Worm (Caenorhabditis elegans): ENCODE measurements around the gene F22F4.9.

F22F4.9 gene

ce11 chrX:5995613-5996206 is 3.6 kb downstream of the F22F4.9 start, which contains the start of gene inx-3 (continued):
- TF ChIP-seq ceh-48 (tag; optimal IDR thresholded peaks at IDR 0.05) (no peak), ceh-34 (tag; optimal IDR thresholded peaks at IDR 0.05) (peak; percentile 56), mec-3 (tag; optimal IDR thresholded peaks at IDR 0.05; ENCODE audit: borderline replicate concordance) (no peak), ceh-6 (GFP tag; optimal IDR thresholded peaks at IDR 0.05) (no peak), ceh-18 (tag; optimal IDR thresholded peaks at IDR 0.05) (no peak), ref-2 (tag; optimal IDR thresholded peaks at IDR 0.05) (peak; percentile 38), fkh-6 (tag; optimal IDR thresholded peaks at IDR 0.05) (no peak), rnt-1 (tag; optimal IDR thresholded peaks at IDR 0.05) (no peak), ceh-24 (tag; optimal IDR thresholded peaks at IDR 0.05) (no peak), fax-1 (tag; optimal IDR thresholded peaks at IDR 0.05) (no peak), C08G9.2 (tag; optimal IDR thresholded peaks at IDR 0.05) (peak; percentile 24), dve-1 (tag; optimal IDR thresholded peaks at IDR 0.05) (no peak), odd-2 (tag; optimal IDR thresholded peaks at IDR 0.05) (no peak), nhr-232 (tag; optimal IDR thresholded peaks at IDR 0.05) (peak; percentile 24), tbx-2 (tag; optimal IDR thresholded peaks at IDR 0.05) (peak; percentile 63), gmeb-2 (tag; optimal IDR thresholded peaks at IDR 0.05) (no peak), ets-4 (tag; optimal IDR thresholded peaks at IDR 0.05) (no peak), elt-2 (tag; optimal IDR thresholded peaks at IDR 0.05) (no peak), hlh-13 (GFP tag; optimal IDR thresholded peaks at IDR 0.05) (no peak), elt-4 (tag; optimal IDR thresholded peaks at IDR 0.05) (no peak), hlh-6 (tag; optimal IDR thresholded peaks at IDR 0.05) (peak; percentile 32), ceh-45 (GFP tag; IDR thresholded peaks at IDR 0.05) (no peak), K02D7.2 (tag; optimal IDR thresholded peaks at IDR 0.05) (no peak), ceh-9 (tag; optimal IDR thresholded peaks at IDR 0.05) (no peak)

DNA sequence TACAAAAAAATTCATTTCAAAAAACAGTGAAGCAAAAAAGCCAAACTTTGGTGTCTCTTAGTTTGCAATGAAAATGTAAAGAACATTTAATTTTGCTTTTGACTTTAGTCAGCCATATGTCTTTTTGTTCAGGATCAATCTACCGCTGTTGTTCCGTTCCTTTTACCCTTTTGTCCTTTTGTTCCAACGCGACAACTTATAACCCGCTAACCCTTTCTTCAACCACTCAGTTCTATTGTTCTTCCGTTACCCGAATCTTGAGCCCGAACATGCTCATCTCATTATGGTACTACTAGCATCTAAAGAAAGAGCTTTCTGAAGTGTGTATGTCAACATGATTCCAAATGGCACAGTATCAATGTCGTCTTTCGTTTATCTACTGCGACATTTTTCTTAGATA is 5.3 kb downstream of the F22F4.9 start:
- TF ChIP-seq nhr-232 (tag; optimal IDR thresholded peaks at IDR 0.05) = no peak
- no peak for TF ChIP-seq hlh-13 (GFP tag; optimal IDR thresholded peaks at IDR 0.05)
- peak; percentile 66 for TF ChIP-seq sox-2 (GFP tag; IDR thresholded peaks at IDR 0.05)

DNA sequence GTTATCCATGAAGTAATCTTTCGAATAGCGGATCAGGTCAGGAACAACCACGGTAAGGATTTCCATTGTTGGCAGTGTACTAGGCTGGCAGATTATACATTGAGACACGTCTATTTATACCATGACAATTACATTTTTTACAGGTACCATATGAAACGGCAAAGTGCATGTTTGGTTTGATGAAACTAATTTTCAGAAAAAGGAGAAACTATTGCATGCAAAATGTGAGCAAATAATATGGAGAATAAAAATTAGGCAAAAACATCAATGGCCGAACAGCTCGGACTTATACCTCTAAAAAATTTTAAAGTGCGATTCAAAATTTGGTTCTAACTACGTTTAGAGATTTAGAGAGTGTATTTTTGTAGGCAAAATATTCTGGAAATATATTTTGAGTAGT is 6.5 kb downstream of the F22F4.9 start, which contains the start of gene F22F4.5:
Gene F22F4.5, minus strand, starts transcription at position 101 of the 400 bp plus-strand sequence.
- TF ChIP-seq F13H6.1 (tag; optimal IDR thresholded peaks at IDR 0.05) (no peak), elt-2 (tag; optimal IDR thresholded peaks at IDR 0.05) (no peak), ceh-6 (GFP tag; optimal IDR thresholded peaks at IDR 0.05) (no peak), hlh-13 (GFP tag; optimal IDR thresholded peaks at IDR 0.05) (no peak), pqm-1 (tag; optimal IDR thresholded peaks at IDR 0.05) (no peak), ceh-22 (tag; optimal IDR thresholded peaks at IDR 0.05) (no peak), fkh-6 (tag; optimal IDR thresholded peaks at IDR 0.05) (no peak), odd-2 (tag; optimal IDR thresholded peaks at IDR 0.05) (no peak), fax-1 (tag; optimal IDR thresholded peaks at IDR 0.05) (no peak)

ce11 chrX:5987910-5988309 is 11.4 kb downstream of the F22F4.9 start:
- TF ChIP-seq K02D7.2 (tag; optimal IDR thresholded peaks at IDR 0.05) = no peak
- TF ChIP-seq zip-5 (tag; optimal IDR thresholded peaks at IDR 0.05) = no peak
- TF ChIP-seq pag-3 (tag; optimal IDR thresholded peaks at IDR 0.05; ENCODE audit: borderline replicate concordance) = no peak
- no peak for TF ChIP-seq pha-4 (tag; optimal IDR thresholded peaks at IDR 0.05)

ce11 chrX:5985720-5986119 is 13.6 kb downstream of the F22F4.9 start:
- TF ChIP-seq elt-2 (tag; optimal IDR thresholded peaks at IDR 0.05) (peak; percentile 72), sdc-2 (tag; optimal IDR thresholded peaks at IDR 0.05) (no peak)

ce11 chrX:5984581-5985039 is 14.7 kb downstream of the F22F4.9 start, which contains the start of gene klp-13:
klp-13 (plus strand) TSS chrX:5984989.
- TF ChIP-seq pros-1 (tag; optimal IDR thresholded peaks at IDR 0.05) = peak; percentile 74
- TF ChIP-seq tbx-7 (tag; optimal IDR thresholded peaks at IDR 0.05) = no peak
- peak; percentile 13 for TF ChIP-seq dve-1 (tag; optimal IDR thresholded peaks at IDR 0.05)
- TF ChIP-seq ceh-19 (GFP tag; optimal IDR thresholded peaks at IDR 0.05) = peak; percentile 68
- no peak for TF ChIP-seq lin-11 (tag; optimal IDR thresholded peaks at IDR 0.05)
- no peak for TF ChIP-seq ceh-45 (GFP tag; IDR thresholded peaks at IDR 0.05)
- TF ChIP-seq ceh-31 (tag; optimal IDR thresholded peaks at IDR 0.05) = peak; percentile 74
- TF ChIP-seq ceh-30 (tag; optimal IDR thresholded peaks at IDR 0.05) = no peak
- peak; percentile 51 for TF ChIP-seq sox-4 (tag; optimal IDR thresholded peaks at IDR 0.05)
- peak; percentile 41 for TF ChIP-seq pqm-1 (tag; optimal IDR thresholded peaks at IDR 0.05)
- no peak for TF ChIP-seq K02D7.2 (tag; optimal IDR thresholded peaks at IDR 0.05)
- TF ChIP-seq ceh-9 (tag; optimal IDR thresholded peaks at IDR 0.05) = no peak
- TF ChIP-seq ztf-16 (tag; optimal IDR thresholded peaks at IDR 0.05) = no peak
- no peak for TF ChIP-seq ceh-22 (tag; optimal IDR thresholded peaks at IDR 0.05)
- no peak for TF ChIP-seq fax-1 (tag; optimal IDR thresholded peaks at IDR 0.05)
- no peak for TF ChIP-seq pha-4 (tag; optimal IDR thresholded peaks at IDR 0.05)
- peak; percentile 14 for TF ChIP-seq mec-3 (tag; optimal IDR thresholded peaks at IDR 0.05; ENCODE audit: borderline replicate concordance)
- no peak for TF ChIP-seq pat-9 (tag; optimal IDR thresholded peaks at IDR 0.05)
- no peak for TF ChIP-seq hlh-13 (GFP tag; optimal IDR thresholded peaks at IDR 0.05)
- peak; percentile 59 for TF ChIP-seq C08G9.2 (tag; optimal IDR thresholded peaks at IDR 0.05)

Measured in whole organism, late embryonic.